Worm (Caenorhabditis elegans): ENCODE results near the gene Y57G7A.5.

Gene Y57G7A.5

ce11 chrII:1255637-1256036 is 19.7 kb downstream of the Y57G7A.5 start, which contains the start of gene clec-119:
Gene clec-119 (plus strand): TSS chrII:1255937.
- TF ChIP-seq Y79H2A.3 (GFP tag; conservative IDR thresholded peaks at IDR 0.05) (no peak), nfya-1 (tag; optimal IDR thresholded peaks at IDR 0.05; ENCODE audit: borderline replicate concordance, insufficient read depth) (no peak), ekl-4 (GFP tag; IDR thresholded peaks at IDR 0.05) (no peak)

- no peak for TF ChIP-seq B0261.1 (tag; optimal IDR thresholded peaks at IDR 0.05)
These were observed 23.1 kb downstream of the Y57G7A.5 start, which contains the start of gene lin-42 for ce11 chrII:1252259-1252658. Gene lin-42 (minus strand): TSS chrII:1252359.

- TF ChIP-seq madf-3 (GFP tag; IDR thresholded peaks at IDR 0.05): no peak
- TF ChIP-seq madf-8 (GFP tag; conservative IDR thresholded peaks at IDR 0.05): no peak
- TF ChIP-seq Y67H2A.10 (GFP tag; conservative IDR thresholded peaks at IDR 0.05): no peak
- TF ChIP-seq mes-4 (tag; optimal IDR thresholded peaks at IDR 0.05): no peak
- TF ChIP-seq ama-1 (optimal IDR thresholded peaks at IDR 0.05): no peak
- no peak for TF ChIP-seq ama-1 (GFP tag; optimal IDR thresholded peaks at IDR 0.05)
- TF ChIP-seq hmg-1.2 (GFP tag; IDR thresholded peaks at IDR 0.05): peak; percentile 76
- no peak for TF ChIP-seq rcor-1 (GFP tag; IDR thresholded peaks at IDR 0.05)
- no peak for TF ChIP-seq nfya-2 (GFP tag; IDR thresholded peaks at IDR 0.05)
- no peak for TF ChIP-seq snpc-1.3 (tag; optimal IDR thresholded peaks at IDR 0.05; ENCODE audit: insufficient read depth)
- TF ChIP-seq ccch-3 (GFP tag; optimal IDR thresholded peaks at IDR 0.05): no peak
- no peak for TF ChIP-seq akir-1 (GFP tag; optimal IDR thresholded peaks at IDR 0.05)
- TF ChIP-seq nhr-90 (tag; optimal IDR thresholded peaks at IDR 0.05): no peak
- TF ChIP-seq rpc-1 (optimal IDR thresholded peaks at IDR 0.05): no peak
- no peak for TF ChIP-seq rpc-1 (tag; optimal IDR thresholded peaks at IDR 0.05)
- no peak for TF ChIP-seq tlf-1 (GFP tag; optimal IDR thresholded peaks at IDR 0.05)
- TF ChIP-seq lag-1 (GFP tag; IDR thresholded peaks at IDR 0.05): no peak
- TF ChIP-seq ets-4 (GFP tag; optimal IDR thresholded peaks at IDR 0.05): peak; percentile 8
- TF ChIP-seq hsf-1 (GFP tag; IDR thresholded peaks at IDR 0.05): no peak
- TF ChIP-seq egrh-3 (GFP tag; IDR thresholded peaks at IDR 0.05): peak; percentile 94
- TF ChIP-seq ceh-27 (GFP tag; optimal IDR thresholded peaks at IDR 0.05): peak; percentile 71
- no peak for TF ChIP-seq pha-4 (tag; optimal IDR thresholded peaks at IDR 0.05)
- TF ChIP-seq Y56A3A.18 (GFP tag; IDR thresholded peaks at IDR 0.05): 0 out of 2 replicates have a peak, but pooled peaks have one; percentile 58
- no peak for TF ChIP-seq ZK185.1 (tag; optimal IDR thresholded peaks at IDR 0.05; ENCODE audit: poor library complexity, severe bottlenecking)
- TF ChIP-seq nfyb-1 (GFP tag; IDR thresholded peaks at IDR 0.05): peak; percentile 43; the same call in 1 of the 2 replicates
- TF ChIP-seq F10E7.11 (tag; optimal IDR thresholded peaks at IDR 0.05): no peak
- peak; percentile 38 for TF ChIP-seq madf-10 (tag; optimal IDR thresholded peaks at IDR 0.05)
- no peak for TF ChIP-seq nhr-120 (GFP tag; IDR thresholded peaks at IDR 0.05)
- no peak for TF ChIP-seq cebp-1 (GFP tag; IDR thresholded peaks at IDR 0.05)
- no peak for TF ChIP-seq cebp-1 (tag; optimal IDR thresholded peaks at IDR 0.05)
- TF ChIP-seq egl-18 (GFP tag; IDR thresholded peaks at IDR 0.05): 0 out of 2 replicates have a peak, but pooled peaks have one; percentile 39
- TF ChIP-seq unc-130 (GFP tag; optimal IDR thresholded peaks at IDR 0.05): no peak
- no peak for TF ChIP-seq nhr-179 (tag; optimal IDR thresholded peaks at IDR 0.05)
- TF ChIP-seq F37B4.10 (GFP tag; IDR thresholded peaks at IDR 0.05): no peak
- no peak for TF ChIP-seq lin-35 (GFP tag; optimal IDR thresholded peaks at IDR 0.05)
- TF ChIP-seq cebp-2 (GFP tag; IDR thresholded peaks at IDR 0.05): no peak
- no peak for TF ChIP-seq rec-8 (tag; optimal IDR thresholded peaks at IDR 0.05)
- 0 out of 2 replicates have a peak, but pooled peaks have one; percentile 46 for TF ChIP-seq sea-2 (GFP tag; IDR thresholded peaks at IDR 0.05)
- peak; percentile 28 for TF ChIP-seq F52B5.7 (tag; optimal IDR thresholded peaks at IDR 0.05)
- no peak for TF ChIP-seq Y53G8AR.9 (GFP tag; conservative IDR thresholded peaks at IDR 0.05)
- peak; percentile 83 for TF ChIP-seq nhr-80 (tag; optimal IDR thresholded peaks at IDR 0.05)
- no peak for TF ChIP-seq unc-62 (GFP tag; optimal IDR thresholded peaks at IDR 0.05)
- TF ChIP-seq T26A5.8 (tag; optimal IDR thresholded peaks at IDR 0.05): no peak
These were observed 28.5 kb downstream of the Y57G7A.5 start for ce11 chrII:1246855-1247259.

Measured in whole organism, young adult.